Comparison of ENCODE assay signal across 6 worm cellular contexts in genomic region chrX:14500422-14501058, ce11.
TF ChIP-seq lines count a peak whose summit lies in the region.

No protein-coding gene starts in this region.

TF ChIP-seq in whole organism, L1 larva, 84 proteins besides CTCF, POLR2A, EP300 and RAD21 (continues in another document):
- TF ChIP-seq mep-1 (tag; optimal IDR thresholded peaks at IDR 0.05; lab: Kevin White, UChicago) = no peak
- no peak for TF ChIP-seq unc-98 (GFP tag; IDR thresholded peaks at IDR 0.05; lab: Robert Waterston, UW)
- TF ChIP-seq nhr-28 (tag; optimal IDR thresholded peaks at IDR 0.05; lab: Kevin White, UChicago) = no peak
- no peak for TF ChIP-seq hpl-2 (GFP tag; optimal IDR thresholded peaks at IDR 0.05; lab: Kevin White, UChicago)
- peak; percentile 8 to 31 for TF ChIP-seq lin-35 (GFP tag; optimal IDR thresholded peaks at IDR 0.05; lab: Kevin White, UChicago)
- TF ChIP-seq nhr-12 (tag; optimal IDR thresholded peaks at IDR 0.05; lab: Kevin White, UChicago) = no peak
- no peak for TF ChIP-seq ceh-82 (tag; optimal IDR thresholded peaks at IDR 0.05; lab: Kevin White, UChicago)
- no peak for TF ChIP-seq fos-1 (tag; optimal IDR thresholded peaks at IDR 0.05; lab: Kevin White, UChicago)
- TF ChIP-seq dpl-1 (GFP tag; optimal IDR thresholded peaks at IDR 0.05; lab: Kevin White, UChicago) = no peak
- peak; percentile 54 for TF ChIP-seq irx-1 (tag; optimal IDR thresholded peaks at IDR 0.05; lab: Kevin White, UChicago)
- no peak for TF ChIP-seq ets-5 (GFP tag; IDR thresholded peaks at IDR 0.05; lab: Robert Waterston, UW)
- TF ChIP-seq mdl-1 (tag; optimal IDR thresholded peaks at IDR 0.05; lab: Kevin White, UChicago) = no peak
- no peak for TF ChIP-seq mab-9 (GFP tag; IDR thresholded peaks at IDR 0.05; lab: Robert Waterston, UW)
- TF ChIP-seq zip-4 (GFP tag; optimal IDR thresholded peaks at IDR 0.05; lab: Kevin White, UChicago) = no peak
- peak; percentile 95 for TF ChIP-seq elt-2 (tag; optimal IDR thresholded peaks at IDR 0.05; lab: Kevin White, UChicago)
- TF ChIP-seq lir-3 (tag; optimal IDR thresholded peaks at IDR 0.05; lab: Kevin White, UChicago; ENCODE audit: poor library complexity) = no peak

TF ChIP-seq in whole organism, L2 larva, 48 proteins besides CTCF, POLR2A, EP300 and RAD21:
- peak; percentile 73 for TF ChIP-seq sma-9 (GFP tag; optimal IDR thresholded peaks at IDR 0.05; lab: Kevin White, UChicago)
- TF ChIP-seq sma-9 (tag; optimal IDR thresholded peaks at IDR 0.05; lab: Kevin White, UChicago) = no peak
- TF ChIP-seq C34F6.9 (tag; optimal IDR thresholded peaks at IDR 0.05; lab: Kevin White, UChicago) = no peak
- TF ChIP-seq nhr-129 (tag; optimal IDR thresholded peaks at IDR 0.05; lab: Kevin White, UChicago) = peak; percentile 32
- TF ChIP-seq blmp-1 (tag; optimal IDR thresholded peaks at IDR 0.05; lab: Kevin White, UChicago; ENCODE audit: insufficient read depth) = peak; percentile 71
- TF ChIP-seq sma-3 (GFP tag; optimal IDR thresholded peaks at IDR 0.05; lab: Kevin White, UChicago) = peak; percentile 20
- TF ChIP-seq ztf-4 (tag; optimal IDR thresholded peaks at IDR 0.05; lab: Kevin White, UChicago) = no peak
- TF ChIP-seq alr-1 (tag; optimal IDR thresholded peaks at IDR 0.05; lab: Kevin White, UChicago) = no peak
- peak; percentile 62 for TF ChIP-seq fos-1 (tag; optimal IDR thresholded peaks at IDR 0.05; lab: Kevin White, UChicago)
- TF ChIP-seq nhr-10 (tag; optimal IDR thresholded peaks at IDR 0.05; lab: Kevin White, UChicago) = no peak
- TF ChIP-seq nhr-25 (tag; optimal IDR thresholded peaks at IDR 0.05; lab: Kevin White, UChicago) = peak; percentile 87
- TF ChIP-seq gmeb-1 (tag; optimal IDR thresholded peaks at IDR 0.05; lab: Kevin White, UChicago) = peak; percentile 28
- peak; percentile 96 for TF ChIP-seq ceh-16 (tag; optimal IDR thresholded peaks at IDR 0.05; lab: Kevin White, UChicago)
TF ChIP-seq in whole organism, L2 larva: peak in this region for 8.

TF ChIP-seq in whole organism, L3 larva, 47 proteins besides CTCF, POLR2A, EP300 and RAD21 (continues in another document):
- TF ChIP-seq egl-5 (tag; optimal IDR thresholded peaks at IDR 0.05; lab: Kevin White, UChicago) (no peak), ceh-28 (tag; optimal IDR thresholded peaks at IDR 0.05; lab: Kevin White, UChicago) (no peak), nhr-77 (tag; optimal IDR thresholded peaks at IDR 0.05; lab: Kevin White, UChicago) (no peak), elt-1 (tag; optimal IDR thresholded peaks at IDR 0.05; lab: Kevin White, UChicago) (peak; percentile 84), skn-1 (tag; optimal IDR thresholded peaks at IDR 0.05; lab: Kevin White, UChicago) (no peak), ama-1 (optimal IDR thresholded peaks at IDR 0.05; lab: Kevin White, UChicago) (no peak), nhr-25 (tag; optimal IDR thresholded peaks at IDR 0.05; lab: Kevin White, UChicago) (peak; percentile 72), elt-2 (tag; optimal IDR thresholded peaks at IDR 0.05; lab: Kevin White, UChicago) (peak; percentile 99), mdl-1 (tag; optimal IDR thresholded peaks at IDR 0.05; lab: Kevin White, UChicago) (no peak), zag-1 (tag; optimal IDR thresholded peaks at IDR 0.05; lab: Kevin White, UChicago) (no peak), nhr-12 (tag; optimal IDR thresholded peaks at IDR 0.05; lab: Kevin White, UChicago) (no peak), nfya-1 (tag; optimal IDR thresholded peaks at IDR 0.05; lab: Kevin White, UChicago; ENCODE audit: insufficient read depth) (no peak), fos-1 (tag; optimal IDR thresholded peaks at IDR 0.05; lab: Kevin White, UChicago) (no peak), nhr-43 (tag; optimal IDR thresholded peaks at IDR 0.05; lab: Kevin White, UChicago; ENCODE audit: poor library complexity, severe bottlenecking) (no peak), lsy-12 (tag; optimal IDR thresholded peaks at IDR 0.05; lab: Kevin White, UChicago) (no peak), pha-4 (tag; optimal IDR thresholded peaks at IDR 0.05; lab: Kevin White, UChicago) (peak; percentile 14), ceh-82 (tag; optimal IDR thresholded peaks at IDR 0.05; lab: Kevin White, UChicago) (no peak)

TF ChIP-seq in whole organism, L4 larva, 104 proteins besides CTCF, POLR2A, EP300 and RAD21 (continues in another document):
- TF ChIP-seq saeg-2 (GFP tag; IDR thresholded peaks at IDR 0.05; lab: Robert Waterston, UW) (peak; percentile 88), hmg-1.1 (GFP tag; IDR thresholded peaks at IDR 0.05; lab: Robert Waterston, UW) (no peak), unc-39 (tag; optimal IDR thresholded peaks at IDR 0.05; lab: Kevin White, UChicago) (no peak), ceh-44 (GFP tag; IDR thresholded peaks at IDR 0.05; lab: Robert Waterston, UW) (no peak), nhr-102 (tag; optimal IDR thresholded peaks at IDR 0.05; lab: Kevin White, UChicago) (peak; percentile 94), hif-1 (tag; optimal IDR thresholded peaks at IDR 0.05; lab: Kevin White, UChicago) (peak in 1 of 2 experiments; percentile 24), madf-5 (GFP tag; IDR thresholded peaks at IDR 0.05; lab: Robert Waterston, UW) (no peak), arid-1 (GFP tag; conservative IDR thresholded peaks at IDR 0.05; lab: Robert Waterston, UW) (no peak), nhr-28 (tag; optimal IDR thresholded peaks at IDR 0.05; lab: Kevin White, UChicago) (peak; percentile 65), nhr-25 (tag; optimal IDR thresholded peaks at IDR 0.05; lab: Kevin White, UChicago; ENCODE audit: borderline replicate concordance, insufficient read depth) (no peak), nhr-77 (tag; optimal IDR thresholded peaks at IDR 0.05; lab: Kevin White, UChicago) (peak; percentile 79), lin-38 (GFP tag; IDR thresholded peaks at IDR 0.05; lab: Robert Waterston, UW) (peak; percentile 34; the same call in 1 of the 2 replicates), dmd-9 (GFP tag; IDR thresholded peaks at IDR 0.05; lab: Robert Waterston, UW) (no peak), daf-8 (GFP tag; IDR thresholded peaks at IDR 0.05; lab: Robert Waterston, UW) (no peak), nhr-48 (tag; optimal IDR thresholded peaks at IDR 0.05; lab: Kevin White, UChicago) (peak; percentile 91), ceh-28 (tag; optimal IDR thresholded peaks at IDR 0.05; lab: Kevin White, UChicago) (no peak)

TF ChIP-seq in whole organism, late embryonic, 69 proteins besides CTCF, POLR2A, EP300 and RAD21:
- TF ChIP-seq hlh-30 (tag; optimal IDR thresholded peaks at IDR 0.05; lab: Kevin White, UChicago; ENCODE audit: insufficient read depth) = peak; percentile 35
- no peak for TF ChIP-seq C08G9.2 (tag; optimal IDR thresholded peaks at IDR 0.05; lab: Kevin White, UChicago)
- no peak for TF ChIP-seq dmd-4 (tag; optimal IDR thresholded peaks at IDR 0.05; lab: Kevin White, UChicago; ENCODE audit: borderline replicate concordance)
- no peak for TF ChIP-seq nhr-232 (tag; optimal IDR thresholded peaks at IDR 0.05; lab: Kevin White, UChicago)
- TF ChIP-seq ceh-24 (tag; optimal IDR thresholded peaks at IDR 0.05; lab: Kevin White, UChicago) = no peak
- TF ChIP-seq elt-2 (tag; optimal IDR thresholded peaks at IDR 0.05; lab: Kevin White, UChicago) = peak; percentile 88
- no peak for TF ChIP-seq fax-1 (tag; optimal IDR thresholded peaks at IDR 0.05; lab: Kevin White, UChicago)
- no peak for TF ChIP-seq elt-4 (tag; optimal IDR thresholded peaks at IDR 0.05; lab: Kevin White, UChicago)
- TF ChIP-seq hlh-8 (tag; optimal IDR thresholded peaks at IDR 0.05; lab: Kevin White, UChicago) = no peak
- no peak for TF ChIP-seq ceh-34 (tag; optimal IDR thresholded peaks at IDR 0.05; lab: Kevin White, UChicago)

TF ChIP-seq in whole organism, young adult, 124 proteins besides CTCF, POLR2A, EP300 and RAD21 (continues in another document):
- no peak for TF ChIP-seq hmg-1.2 (GFP tag; IDR thresholded peaks at IDR 0.05; lab: Robert Waterston, UW)
- no peak for TF ChIP-seq athp-1 (tag; optimal IDR thresholded peaks at IDR 0.05; lab: Kevin White, UChicago)
- TF ChIP-seq gei-17 (GFP tag; optimal IDR thresholded peaks at IDR 0.05; lab: Kevin White, UChicago) = peak; percentile 19
- no peak for TF ChIP-seq F57C9.4 (tag; optimal IDR thresholded peaks at IDR 0.05; lab: Kevin White, UChicago)
- peak; percentile 24 for TF ChIP-seq F22D6.2 (tag; optimal IDR thresholded peaks at IDR 0.05; lab: Kevin White, UChicago)
- TF ChIP-seq chd-7 (tag; optimal IDR thresholded peaks at IDR 0.05; lab: Kevin White, UChicago) = peak; percentile 69
- no peak for TF ChIP-seq nhr-120 (GFP tag; IDR thresholded peaks at IDR 0.05; lab: Robert Waterston, UW)
- no peak for TF ChIP-seq somi-1 (GFP tag; optimal IDR thresholded peaks at IDR 0.05; lab: Kevin White, UChicago)
- TF ChIP-seq pha-4 (tag; optimal IDR thresholded peaks at IDR 0.05; lab: Kevin White, UChicago) = peak; percentile 43
- TF ChIP-seq nfya-1 (tag; optimal IDR thresholded peaks at IDR 0.05; lab: Kevin White, UChicago; ENCODE audit: borderline replicate concordance, insufficient read depth) = no peak
- TF ChIP-seq lin-40 (tag; optimal IDR thresholded peaks at IDR 0.05; lab: Kevin White, UChicago) = peak; percentile 69
- no peak for TF ChIP-seq egl-18 (GFP tag; IDR thresholded peaks at IDR 0.05; lab: Robert Waterston, UW)
- no peak for TF ChIP-seq snpc-4 (GFP tag; optimal IDR thresholded peaks at IDR 0.05; lab: Kevin White, UChicago)
- TF ChIP-seq snpc-4 (tag; optimal IDR thresholded peaks at IDR 0.05; lab: Kevin White, UChicago) = peak in 3 of 4 experiments; percentile 0 to 42 (median 28)
- no peak for TF ChIP-seq lir-1 (GFP tag; conservative IDR thresholded peaks at IDR 0.05; lab: Robert Waterston, UW)
- TF ChIP-seq B0336.3 (GFP tag; IDR thresholded peaks at IDR 0.05; lab: Robert Waterston, UW) = peak; percentile 51; the same call in 1 of the 2 replicates
- no peak for TF ChIP-seq rec-8 (tag; optimal IDR thresholded peaks at IDR 0.05; lab: Kevin White, UChicago)
- TF ChIP-seq ztf-25 (GFP tag; IDR thresholded peaks at IDR 0.05; lab: Robert Waterston, UW) = no peak
- TF ChIP-seq hlh-26 (GFP tag; conservative IDR thresholded peaks at IDR 0.05; lab: Robert Waterston, UW) = no peak
- TF ChIP-seq F39B2.1 (GFP tag; IDR thresholded peaks at IDR 0.05; lab: Robert Waterston, UW) = no peak
- no peak for TF ChIP-seq F10E7.11 (tag; optimal IDR thresholded peaks at IDR 0.05; lab: Kevin White, UChicago)
- peak; percentile 40 for TF ChIP-seq nhr-90 (tag; optimal IDR thresholded peaks at IDR 0.05; lab: Kevin White, UChicago)
- TF ChIP-seq dpff-1 (tag; optimal IDR thresholded peaks at IDR 0.05; lab: Kevin White, UChicago) = no peak
- TF ChIP-seq atf-7 (tag; optimal IDR thresholded peaks at IDR 0.05; lab: Kevin White, UChicago) = peak; percentile 92
- TF ChIP-seq egl-44 (GFP tag; IDR thresholded peaks at IDR 0.05; lab: Robert Waterston, UW) = no peak
- peak; percentile 97 for TF ChIP-seq nhr-80 (tag; optimal IDR thresholded peaks at IDR 0.05; lab: Kevin White, UChicago)
- no peak for TF ChIP-seq madf-6 (GFP tag; IDR thresholded peaks at IDR 0.05; lab: Robert Waterston, UW)
- TF ChIP-seq D2030.7 (GFP tag; IDR thresholded peaks at IDR 0.05; lab: Robert Waterston, UW) = no peak
- TF ChIP-seq him-1 (tag; optimal IDR thresholded peaks at IDR 0.05; lab: Kevin White, UChicago) = no peak
- peak; percentile 72 for TF ChIP-seq tlf-1 (GFP tag; optimal IDR thresholded peaks at IDR 0.05; lab: Kevin White, UChicago)
